Fruit fly (Drosophila melanogaster) whole organism, larva: Measurements from ENCODE around the gene Spn77Ba.

Experiments
- noc ChIP-seq: fragments of 200-800 bp; sonication (Bioruptor generic); optimal IDR thresholded peaks from 3 replicates; lab custom pipeline; 2019; ENCODE audit warnings: missing biosample characterization, mild to moderate bottlenecking, missing genetic modification characterization, moderate library complexity

Gene Spn77Ba

DNA sequence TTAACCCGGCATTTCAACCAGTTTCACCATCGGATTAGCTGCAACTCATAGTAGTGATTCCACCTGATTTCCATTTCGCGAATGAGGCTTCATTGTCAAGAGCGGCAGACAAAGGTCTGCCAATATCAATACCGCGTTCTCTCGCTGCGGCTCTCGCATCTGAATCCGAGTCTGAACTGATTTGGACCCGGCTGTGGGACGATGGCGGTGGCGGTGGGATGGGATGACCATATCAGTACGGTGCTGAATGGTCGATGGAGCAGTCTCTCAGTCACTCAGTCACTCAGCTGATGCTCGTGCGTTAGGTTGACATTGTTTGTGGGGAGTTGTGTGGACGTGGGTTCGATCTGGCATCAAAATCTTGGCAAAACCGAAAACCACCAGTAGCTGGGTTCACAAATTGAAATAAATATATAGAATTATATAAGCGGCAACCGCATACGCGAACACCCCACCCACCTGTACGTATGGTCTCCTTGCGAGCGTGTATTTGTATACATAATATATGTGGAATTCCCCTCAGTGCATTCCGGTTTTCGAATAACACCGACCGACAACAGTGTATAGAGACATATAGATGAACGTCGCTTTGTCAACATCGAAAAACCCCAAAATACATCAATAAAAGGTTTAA is at the start of gene Spn77Ba:
Gene Spn77Ba (plus strand): TSS at position 235 of the 634 bp plus-strand sequence.
- no peak for TF ChIP-seq noc (tag; lab: Kevin White, UChicago)

DNA sequence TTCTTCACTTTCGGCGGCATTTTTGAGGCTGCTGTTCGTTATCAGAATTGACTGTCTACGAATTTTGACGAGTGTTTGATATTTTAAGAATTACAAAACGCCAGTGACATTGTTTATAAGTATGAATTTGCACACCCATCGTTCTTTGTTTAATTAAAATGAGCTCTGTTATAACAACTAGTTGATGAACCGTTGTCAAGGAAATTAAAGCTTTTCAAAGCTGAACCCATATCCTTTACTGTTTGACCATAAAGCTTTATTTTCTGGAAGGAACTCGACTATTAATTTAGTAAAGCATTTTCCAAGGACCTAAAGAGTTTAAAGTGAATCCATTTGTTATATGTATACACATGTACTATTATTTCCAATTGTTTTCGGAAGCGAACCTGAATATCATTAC is 41.8 kb upstream of the Spn77Ba start, which contains the start of gene CG17122:
Gene CG17122 (minus strand): TSS at position 101 of the 400 bp plus-strand sequence.
- TF ChIP-seq noc (tag; lab: Kevin White, UChicago) = no peak

DNA sequence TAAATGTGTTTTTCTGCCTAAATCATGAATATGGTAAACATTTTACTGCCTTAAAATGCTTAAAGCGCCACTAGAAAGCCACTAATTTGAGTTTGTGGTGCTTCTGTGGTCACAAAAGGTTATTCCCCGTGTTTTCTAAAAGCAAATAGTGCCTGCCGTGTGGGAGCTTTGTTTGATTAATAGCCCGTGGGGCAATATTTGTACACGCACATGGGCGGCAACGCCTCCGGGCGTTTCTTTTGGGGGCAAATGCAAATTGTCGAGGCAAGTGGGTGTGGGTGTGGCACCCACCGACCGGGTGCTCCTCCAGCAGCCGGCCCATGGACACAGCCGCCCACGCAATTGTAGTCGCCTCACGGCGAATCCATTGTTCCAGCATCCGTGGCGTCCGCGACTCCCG is 41.1 kb upstream of the Spn77Ba start:
- TF ChIP-seq noc (tag; lab: Kevin White, UChicago) = no peak

DNA sequence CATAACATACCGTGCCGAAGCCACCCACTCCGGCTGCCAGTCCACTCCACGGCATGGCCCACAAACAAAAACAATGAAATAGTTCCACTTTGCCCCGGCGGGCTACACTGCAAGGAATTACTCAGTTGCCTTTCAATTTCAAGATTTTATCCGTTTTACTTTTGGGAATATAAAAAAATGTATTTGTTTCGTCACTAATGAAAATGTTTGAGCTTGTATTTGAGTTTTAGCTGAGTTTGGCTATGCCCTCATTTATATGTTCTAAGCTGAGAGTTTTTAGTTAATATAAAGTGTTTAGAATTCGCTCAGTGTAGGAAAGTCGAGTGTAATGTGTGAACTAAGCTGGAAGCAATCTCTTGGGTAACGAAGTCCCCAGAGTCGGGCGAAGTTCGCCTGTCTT is 40.4 kb upstream of the Spn77Ba start:
- TF ChIP-seq noc (tag; lab: Kevin White, UChicago) = no peak

DNA sequence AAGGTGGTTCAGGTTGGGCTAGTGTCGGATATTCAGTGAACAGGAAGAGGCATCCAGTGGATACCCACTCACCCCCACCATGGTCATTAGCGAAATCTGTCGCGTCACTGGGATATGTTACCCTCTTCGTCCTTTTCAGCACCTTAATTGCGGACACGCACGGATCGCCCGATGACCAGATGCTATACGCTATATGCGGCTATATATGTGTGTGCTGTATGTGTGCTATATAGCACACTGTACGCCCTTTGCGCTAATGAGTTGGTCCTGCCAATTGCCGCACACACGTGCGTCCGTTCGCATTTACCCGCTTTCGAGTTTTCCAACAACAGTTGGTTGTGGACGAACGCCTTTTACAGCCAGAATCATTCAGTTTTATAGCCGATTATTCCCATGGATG is 35.7 kb upstream of the Spn77Ba start:
- TF ChIP-seq noc (tag; lab: Kevin White, UChicago) = no peak

DNA sequence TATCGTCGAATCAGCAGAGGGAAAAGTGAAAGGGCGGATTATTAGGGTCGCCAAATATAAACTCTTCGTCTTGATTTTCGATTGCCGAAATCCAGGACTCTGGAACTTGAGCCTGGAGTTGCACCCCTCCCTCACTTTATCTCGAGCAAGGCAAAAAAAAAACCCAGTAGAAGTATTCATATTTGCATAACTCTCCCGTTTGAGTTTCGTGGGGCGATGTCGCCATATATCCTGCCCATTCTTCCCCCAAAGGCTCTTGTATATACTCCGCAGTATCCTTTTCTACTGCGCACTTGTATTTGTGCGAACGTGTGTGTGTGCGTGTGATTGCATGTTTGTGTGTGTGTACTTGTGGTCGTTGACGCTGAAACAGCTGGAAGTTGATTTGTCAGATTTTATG is 29.9 kb upstream of the Spn77Ba start:
- TF ChIP-seq noc (tag; lab: Kevin White, UChicago) = no peak

DNA sequence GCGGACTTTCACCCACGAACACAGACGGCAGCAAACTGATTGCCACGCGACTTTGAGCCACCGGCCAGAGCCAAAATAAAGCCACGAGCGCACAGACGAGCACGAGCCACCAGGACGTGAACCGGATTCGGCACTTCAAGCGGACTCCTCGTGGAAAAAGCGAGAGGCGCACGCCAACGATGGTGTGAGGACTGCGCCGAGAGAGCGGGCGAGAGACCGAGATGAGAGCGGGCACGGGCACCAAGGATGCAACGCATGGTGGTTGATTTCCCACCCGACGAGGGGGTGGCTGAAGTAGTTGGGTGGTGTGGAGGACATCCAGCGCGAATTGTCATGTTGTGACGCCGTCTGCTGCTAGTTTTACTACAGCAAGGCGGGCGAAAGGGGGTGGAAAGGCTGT is 21.9 kb upstream of the Spn77Ba start, which contains the start of gene gogo:
Gene gogo (minus strand): TSS at position 39 of the 400 bp plus-strand sequence.
- no peak for TF ChIP-seq noc (tag; lab: Kevin White, UChicago)

DNA sequence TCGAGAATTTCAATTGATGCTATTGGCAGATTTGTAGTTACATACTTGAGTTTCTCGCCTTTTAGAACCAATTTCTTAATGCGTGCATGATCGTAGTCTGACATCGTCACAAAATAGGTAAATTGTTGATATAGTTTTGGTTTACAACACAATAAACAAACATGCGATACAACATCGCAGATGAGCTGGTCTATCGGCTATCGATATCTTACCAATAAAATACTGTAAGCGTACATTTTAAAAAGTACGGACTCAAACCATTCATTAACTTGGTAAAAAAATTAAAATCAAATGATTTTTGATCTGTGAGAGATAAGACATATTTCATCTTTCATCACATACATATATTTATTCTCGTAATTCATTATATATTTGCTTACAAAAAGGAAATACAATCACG is 20.2 kb upstream of the Spn77Ba start, which contains the start of gene FRG1:
Gene FRG1 (minus strand): TSS at position 175 of the 400 bp plus-strand sequence.
- no peak for TF ChIP-seq noc (tag; lab: Kevin White, UChicago)

DNA sequence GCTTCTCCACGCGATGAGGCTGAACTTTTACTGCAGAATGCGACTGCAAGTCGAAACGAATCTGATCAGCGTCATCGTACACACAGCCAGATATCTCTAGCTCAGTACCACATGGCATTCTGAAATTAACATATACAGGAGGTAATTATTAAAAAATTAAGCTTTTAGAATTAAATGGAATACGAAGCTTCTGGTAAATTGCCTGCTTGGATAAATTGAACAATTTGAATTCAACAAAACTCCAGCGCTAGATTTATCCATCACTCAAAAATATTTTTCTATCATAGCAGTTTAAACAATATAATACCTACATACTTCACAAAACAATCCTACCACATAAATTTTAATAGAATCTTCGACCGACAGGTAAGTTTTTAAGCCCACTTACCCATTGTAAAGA is 17.9 kb upstream of the Spn77Ba start, which contains the start of gene SCCRO4:
Gene SCCRO4 (plus strand): TSS at position 301 of the 400 bp plus-strand sequence.
- no peak for TF ChIP-seq noc (tag; lab: Kevin White, UChicago)

DNA sequence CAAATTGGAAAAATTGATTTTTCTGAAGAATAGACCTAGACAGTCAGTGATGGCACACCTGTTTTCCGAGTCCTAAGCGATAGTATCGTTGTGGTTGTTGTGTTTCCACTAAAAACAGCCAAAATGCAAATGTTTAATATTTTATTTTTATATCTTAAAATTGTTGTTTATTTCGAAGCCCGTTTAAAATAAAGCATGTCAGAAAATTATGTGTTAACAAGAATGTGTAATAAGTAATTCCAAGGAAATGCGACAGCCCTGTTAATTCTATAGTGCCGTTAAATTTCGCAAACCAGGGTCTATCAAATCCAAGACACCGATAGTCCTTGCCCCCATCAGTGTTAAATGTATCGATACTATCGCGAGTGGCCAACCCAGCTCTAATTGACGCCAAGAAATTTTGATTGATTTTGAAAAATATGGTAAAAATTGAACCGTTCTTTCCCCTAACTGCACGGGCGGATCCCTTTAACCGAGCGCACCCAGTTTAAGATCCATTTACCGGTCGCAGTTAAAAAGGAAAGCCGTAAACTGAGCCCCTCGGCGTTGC is 14.8 kb upstream of the Spn77Ba start, which contains the start of gene Pex23:
Gene Pex23 (minus strand): TSS at position 61 of the 550 bp plus-strand sequence.
- TF ChIP-seq noc (tag; lab: Kevin White, UChicago) = no peak

DNA sequence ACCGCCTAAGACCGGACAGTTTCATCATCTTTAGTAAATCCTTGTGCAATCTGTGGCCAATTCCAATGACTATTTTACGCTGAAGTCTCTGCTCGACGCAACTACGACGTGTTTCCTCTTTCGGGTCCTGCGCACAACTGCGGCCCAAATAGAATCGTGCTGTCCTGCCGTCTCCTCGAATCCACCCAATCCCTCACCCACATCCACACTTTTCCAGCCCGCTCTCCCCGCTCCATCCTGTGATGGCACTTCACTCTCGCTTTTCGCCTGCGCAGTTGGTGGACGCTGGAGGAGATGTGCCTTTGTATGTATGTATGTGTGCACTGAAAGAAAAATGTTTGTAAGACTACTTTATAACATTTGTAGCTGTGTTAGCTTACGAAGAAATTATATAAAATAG is 10.8 kb upstream of the Spn77Ba start, which contains the start of gene CG32225:
Gene CG32225 (minus strand): TSS at position 142 of the 400 bp plus-strand sequence.
- TF ChIP-seq noc (tag; lab: Kevin White, UChicago) = no peak

DNA sequence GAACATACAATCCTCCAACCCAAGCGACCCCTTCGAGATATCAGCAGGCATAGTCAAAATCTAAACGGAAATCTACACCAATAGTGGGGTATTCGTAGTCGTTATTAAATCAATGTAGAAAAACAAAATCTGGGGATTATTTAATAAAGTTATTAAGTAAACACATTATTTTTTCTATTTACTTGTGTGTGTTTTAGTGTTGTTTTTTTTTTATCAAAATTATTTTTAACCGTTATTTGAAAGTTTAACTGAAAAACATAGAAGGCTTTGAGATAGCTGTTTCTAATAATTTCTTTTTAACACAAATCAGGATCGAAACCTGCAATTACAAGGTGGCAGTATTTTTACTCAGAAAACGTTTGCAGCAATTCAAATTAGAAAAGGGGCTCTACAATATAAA is 7.6 kb upstream of the Spn77Ba start, which contains the start of gene polo:
Gene polo (plus strand): TSS at position 301 of the 400 bp plus-strand sequence.
- TF ChIP-seq noc (tag; lab: Kevin White, UChicago) = no peak

DNA sequence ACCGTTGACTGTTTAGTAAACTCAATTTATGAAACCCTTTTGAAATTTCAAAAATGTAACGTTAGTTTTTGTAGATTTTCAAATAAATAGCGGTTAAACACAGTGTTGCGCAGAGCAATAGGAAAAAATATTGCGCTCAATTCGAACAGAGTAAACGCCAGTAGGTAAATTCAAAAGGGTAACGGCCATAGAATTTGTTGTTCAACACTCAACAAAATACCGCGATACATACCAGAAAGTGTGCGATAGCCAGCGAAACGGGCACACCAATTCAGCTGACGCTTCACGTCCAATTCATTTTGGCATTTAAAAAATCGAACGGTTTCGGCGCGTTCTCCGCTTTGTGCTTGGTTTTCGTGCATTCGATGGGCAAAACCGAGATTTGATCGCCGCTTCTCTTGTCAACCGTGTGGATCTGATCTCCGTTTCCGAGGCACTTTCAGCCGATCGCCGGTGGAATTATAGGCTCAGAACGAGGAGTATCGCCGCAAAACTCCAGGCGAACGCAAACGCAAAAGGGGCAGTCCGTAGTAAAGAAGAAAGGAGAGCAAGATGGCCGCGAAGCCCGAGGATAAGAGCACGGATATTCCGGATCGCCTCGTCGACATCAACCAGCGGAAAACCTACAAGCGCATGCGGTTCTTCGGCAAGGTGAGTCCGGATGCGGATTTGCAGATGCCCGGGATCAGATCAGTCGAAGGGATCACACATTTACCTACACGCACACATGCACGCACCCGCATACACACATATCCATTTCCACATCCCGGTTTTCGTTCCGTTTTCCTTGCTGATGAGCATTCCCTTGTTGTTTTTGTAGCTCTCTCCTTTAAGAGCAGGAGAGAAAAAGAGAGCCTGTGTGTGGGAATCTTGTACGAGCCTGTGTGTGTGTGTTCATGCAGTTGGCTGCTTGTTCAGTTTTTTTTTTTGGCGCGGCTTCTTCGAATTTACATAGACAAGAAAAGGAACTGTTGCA is 6.9 kb upstream of the Spn77Ba start:
- no peak for TF ChIP-seq noc (tag; lab: Kevin White, UChicago)

DNA sequence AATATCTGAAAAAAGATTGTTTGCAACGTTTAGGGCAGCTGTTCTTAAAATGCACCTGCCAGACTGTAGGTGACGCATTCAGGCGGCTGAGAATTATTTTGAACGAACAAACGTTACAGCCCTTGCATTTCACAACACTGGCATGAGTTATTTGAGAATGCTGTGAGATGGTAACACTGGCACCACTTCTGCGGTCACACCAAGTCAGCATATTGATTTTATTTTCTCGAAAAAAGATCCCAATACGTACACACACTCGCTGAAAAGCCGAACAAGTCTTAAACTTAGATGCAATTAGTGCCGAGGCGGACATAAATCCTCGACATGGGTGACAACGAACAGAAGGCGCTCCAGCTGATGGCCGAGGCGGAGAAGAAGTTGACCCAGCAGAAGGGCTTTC is 3.5 kb upstream of the Spn77Ba start, which contains the start of gene alphaSnap:
Gene alphaSnap (plus strand): TSS at position 164 of the 400 bp plus-strand sequence.
- TF ChIP-seq noc (tag; lab: Kevin White, UChicago) = no peak

DNA sequence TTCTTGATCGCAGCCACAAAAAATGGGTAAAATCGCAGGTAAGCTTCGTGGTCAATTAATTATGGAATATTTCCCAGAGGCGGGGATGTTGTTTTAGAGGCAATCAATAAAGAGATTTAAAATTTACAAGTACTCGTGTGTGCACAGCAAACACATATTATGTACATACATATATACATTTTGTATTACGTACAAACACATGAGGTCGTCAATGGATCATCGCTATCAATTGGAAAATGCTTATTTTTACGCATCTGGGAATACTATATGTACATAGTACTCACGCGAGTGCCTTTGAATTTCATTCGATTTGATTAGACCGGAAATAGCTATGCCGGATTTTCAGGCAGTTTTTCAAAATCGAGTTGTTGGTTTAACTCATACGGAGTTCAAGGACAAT is 761 bp downstream of the Spn77Ba start:
- no peak for TF ChIP-seq noc (tag; lab: Kevin White, UChicago)
